Worm (Caenorhabditis elegans) whole organism, early embryonic: ENCODE data around the gene vha-1.

Experiments used
- B0310.2 ChIP-seq: sonication (generic microtip); optimal IDR thresholded peaks from 2 replicates; lab custom pipeline; 2016; ENCODE audit warnings: mild to moderate bottlenecking, missing genetic modification characterization, missing compliant biosample characterization
- aly-1 ChIP-seq: sonication (generic microtip); optimal IDR thresholded peaks from 2 replicates; lab custom pipeline; 2016; ENCODE audit warnings: missing genetic modification characterization, missing compliant biosample characterization
- ama-1 ChIP-seq: fragments of 150-350 bp; optimal IDR thresholded peaks from 2 replicates; lab custom pipeline; 2014
- ceh-13 ChIP-seq: fragments of 200-800 bp; sonication (Bioruptor generic); optimal IDR thresholded peaks from 2 replicates; lab custom pipeline; 2018; ENCODE audit warnings: mild to moderate bottlenecking, missing genetic modification characterization, missing compliant biosample characterization
- ceh-36 ChIP-seq: sonication (generic microtip); optimal IDR thresholded peaks from 2 replicates; lab custom pipeline; 2016; ENCODE audit warnings: missing genetic modification characterization, inconsistent platforms, missing compliant biosample characterization
- ets-7 ChIP-seq: sonication (generic microtip); optimal IDR thresholded peaks from 2 replicates; lab custom pipeline; 2016; ENCODE audit warnings: missing genotype, missing genetic modification characterization, missing compliant biosample characterization
- flt-1 ChIP-seq: fragments of 200-800 bp; sonication (Bioruptor generic); IDR thresholded peaks from 2 replicates; pipeline ENCODE4 v1.3.6; 2022; ENCODE audit warnings: missing genetic modification characterization, missing compliant biosample characterization
- hmbx-1 ChIP-seq: sonication (generic microtip); optimal IDR thresholded peaks from 2 replicates; lab custom pipeline; 2016; ENCODE audit warnings: mild to moderate bottlenecking, missing genetic modification characterization, missing compliant biosample characterization
- hmg-4 ChIP-seq: fragments of 200-800 bp; sonication (Bioruptor generic); optimal IDR thresholded peaks from 2 replicates; lab custom pipeline; 2018; ENCODE audit warnings: mild to moderate bottlenecking, missing genetic modification characterization, missing compliant biosample characterization
- hnd-1 ChIP-seq: sonication (generic microtip); optimal IDR thresholded peaks from 2 replicates; lab custom pipeline; 2016; ENCODE audit warnings: missing genetic modification characterization, missing compliant biosample characterization
- scrt-1 ChIP-seq: fragments of 200-800 bp; sonication (Bioruptor generic); IDR thresholded peaks from 2 replicates; pipeline ENCODE4 v1.3.6; 2022; ENCODE audit warnings: missing genetic modification characterization, missing compliant biosample characterization
- sea-1 ChIP-seq: fragments of 200-800 bp; sonication (Bioruptor generic); conservative IDR thresholded peaks from 2 replicates; pipeline ENCODE4 v1.3.6; 2022; ENCODE audit warnings: missing genetic modification characterization, missing compliant biosample characterization
- tra-4 ChIP-seq: sonication (generic microtip); optimal IDR thresholded peaks from 2 replicates; lab custom pipeline; 2017; ENCODE audit warnings: missing genetic modification characterization, missing compliant biosample characterization

DNA sequence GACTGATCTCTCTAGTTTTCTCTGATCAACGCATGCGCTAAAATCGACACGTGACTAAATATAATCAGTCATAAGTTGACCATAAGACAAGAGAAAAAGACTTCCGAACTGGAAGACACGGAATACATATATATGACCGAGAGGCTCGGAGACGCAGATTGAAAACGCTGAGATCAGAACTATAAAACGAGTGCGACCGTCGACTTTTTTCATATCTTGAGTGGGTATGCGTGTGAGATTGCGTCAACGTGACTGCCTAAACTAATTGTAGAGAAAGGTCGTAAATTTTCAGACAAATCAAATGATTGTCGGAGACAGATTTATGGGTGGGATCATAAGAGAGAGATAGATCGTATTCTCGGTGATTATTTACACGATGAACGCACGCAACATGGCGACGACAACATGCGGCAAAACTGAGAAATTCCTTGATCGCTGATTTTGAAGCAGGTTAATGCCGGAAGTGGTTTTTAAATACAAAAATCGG lies 26.5 kb downstream of the vha-1 start:
- TF ChIP-seq B0310.2 (tag; lab: Kevin White, UChicago) (no peak), hnd-1 (tag; lab: Kevin White, UChicago) (no peak), ceh-36 (no peak), ama-1 (lab: Kevin White, UChicago) (no peak), flt-1 (GFP tag; lab: Robert Waterston, UW) (no peak), tra-4 (tag; lab: Kevin White, UChicago) (no peak), aly-1 (no peak), sea-1 (GFP tag; lab: Robert Waterston, UW) (no peak), hmg-4 (GFP tag; lab: Kevin White, UChicago) (no peak), scrt-1 (GFP tag; lab: Robert Waterston, UW) (no peak), hmbx-1 (tag; lab: Kevin White, UChicago) (no peak), ets-7 (no peak), ceh-13 (no peak)
